Fruit fly (Drosophila melanogaster): Measurements from ENCODE around the gene dpr19.

The dpr19 gene

dm6 chr2L:10351130-10351529 lies 24.8 kb upstream of the dpr19 start:
- TF ChIP-seq CG32121 (GFP tag; IDR thresholded peaks at IDR 0.05): no peak
- no peak for TF ChIP-seq CG13204 (GFP tag; optimal IDR thresholded peaks at IDR 0.05)
- no peak for TF ChIP-seq Ets98B (GFP tag; IDR thresholded peaks at IDR 0.05)
- no peak for TF ChIP-seq CG10348 (GFP tag; IDR thresholded peaks at IDR 0.05)
- no peak for TF ChIP-seq CG12605 (GFP tag; IDR thresholded peaks at IDR 0.05)
- no peak for TF ChIP-seq EcR (GFP tag; optimal IDR thresholded peaks at IDR 0.05)
- TF ChIP-seq fd96Ca (GFP tag; IDR thresholded peaks at IDR 0.05): no peak
- TF ChIP-seq Pif1B (GFP tag; optimal IDR thresholded peaks at IDR 0.05): no peak
- TF ChIP-seq rn (GFP tag; IDR thresholded peaks at IDR 0.05): no peak
- TF ChIP-seq CG15710 (tag; optimal IDR thresholded peaks at IDR 0.05): no peak
- no peak for TF ChIP-seq Snoo (tag; optimal IDR thresholded peaks at IDR 0.05)
- TF ChIP-seq CG8159 (tag; optimal IDR thresholded peaks at IDR 0.05): no peak
- no peak for TF ChIP-seq CG17806 (tag; optimal IDR thresholded peaks at IDR 0.05)
- no peak for TF ChIP-seq CG4496 (GFP tag; IDR thresholded peaks at IDR 0.05)
- no peak for TF ChIP-seq CG34367 (tag; optimal IDR thresholded peaks at IDR 0.05)
- no peak for TF ChIP-seq CG9948 (tag; optimal IDR thresholded peaks at IDR 0.05)

- TF ChIP-seq CG14655 (GFP tag; optimal IDR thresholded peaks at IDR 0.05) (no peak), D1 (tag; optimal IDR thresholded peaks at IDR 0.05) (no peak), EcR (GFP tag; optimal IDR thresholded peaks at IDR 0.05) (no peak), CG32121 (GFP tag; IDR thresholded peaks at IDR 0.05) (no peak), gl (tag; optimal IDR thresholded peaks at IDR 0.05) (no peak), Pif1A (GFP tag; optimal IDR thresholded peaks at IDR 0.05) (no peak), CG34367 (tag; optimal IDR thresholded peaks at IDR 0.05) (no peak), CG9948 (tag; optimal IDR thresholded peaks at IDR 0.05) (no peak), CG17806 (tag; optimal IDR thresholded peaks at IDR 0.05) (no peak), CG10348 (GFP tag; IDR thresholded peaks at IDR 0.05) (no peak), CG8301 (tag; optimal IDR thresholded peaks at IDR 0.05) (no peak), Snoo (tag; optimal IDR thresholded peaks at IDR 0.05) (no peak), Pif1B (GFP tag; optimal IDR thresholded peaks at IDR 0.05) (no peak), CG15710 (tag; optimal IDR thresholded peaks at IDR 0.05) (no peak), CG8159 (tag; optimal IDR thresholded peaks at IDR 0.05) (no peak)
These were observed 22.1 kb upstream of the dpr19 start, which contains the start of gene CG34367 for dm6 chr2L:10353871-10354270. Gene CG34367, minus strand, starts transcription at chr2L:10353905.

dm6 chr2L:10356508-10356907 lies 19.5 kb upstream of the dpr19 start, which contains the start of the genes CtsL4 and ClpP:
Gene CtsL4, minus strand, starts transcription at chr2L:10356597.
Gene ClpP, plus strand, starts transcription at chr2L:10356795.
- TF ChIP-seq CG8159 (tag; optimal IDR thresholded peaks at IDR 0.05) (no peak), gl (tag; optimal IDR thresholded peaks at IDR 0.05) (no peak), Ets98B (GFP tag; IDR thresholded peaks at IDR 0.05) (no peak), CG17806 (tag; optimal IDR thresholded peaks at IDR 0.05) (peak; percentile 26), CG34367 (tag; optimal IDR thresholded peaks at IDR 0.05) (peak; percentile 49), CG32121 (GFP tag; IDR thresholded peaks at IDR 0.05) (no peak), D1 (tag; optimal IDR thresholded peaks at IDR 0.05) (no peak), CG12605 (GFP tag; IDR thresholded peaks at IDR 0.05) (no peak), EcR (GFP tag; optimal IDR thresholded peaks at IDR 0.05) (no peak), CG4496 (GFP tag; IDR thresholded peaks at IDR 0.05) (no peak), CG9948 (tag; optimal IDR thresholded peaks at IDR 0.05) (no peak), CG15710 (tag; optimal IDR thresholded peaks at IDR 0.05) (peak; percentile 51), CG13204 (GFP tag; optimal IDR thresholded peaks at IDR 0.05) (no peak), Snoo (tag; optimal IDR thresholded peaks at IDR 0.05) (peak; percentile 42), Pif1B (GFP tag; optimal IDR thresholded peaks at IDR 0.05) (no peak), CG10348 (GFP tag; IDR thresholded peaks at IDR 0.05) (no peak), CG8301 (tag; optimal IDR thresholded peaks at IDR 0.05) (no peak)

dm6 chr2L:10362408-10363067 lies 13.4 kb upstream of the dpr19 start, which contains the start of the genes Cand1 and pim:
Gene Cand1, minus strand, starts transcription at chr2L:10362707.
Gene pim, plus strand, starts transcription at chr2L:10362989.
- TF ChIP-seq CG13204 (GFP tag; optimal IDR thresholded peaks at IDR 0.05) (no peak), Pif1A (GFP tag; optimal IDR thresholded peaks at IDR 0.05) (no peak), CG15710 (tag; optimal IDR thresholded peaks at IDR 0.05) (no peak), CG8301 (tag; optimal IDR thresholded peaks at IDR 0.05) (no peak), CG8159 (tag; optimal IDR thresholded peaks at IDR 0.05) (no peak), CG14655 (GFP tag; optimal IDR thresholded peaks at IDR 0.05) (no peak), gl (tag; optimal IDR thresholded peaks at IDR 0.05) (no peak), CG9948 (tag; optimal IDR thresholded peaks at IDR 0.05) (no peak)

dm6 chr2L:10364229-10364628 lies 11.7 kb upstream of the dpr19 start, which contains the start of gene lft:
Gene lft, plus strand, starts transcription at chr2L:10364471.
- TF ChIP-seq fd96Ca (GFP tag; IDR thresholded peaks at IDR 0.05) (no peak), Pif1B (GFP tag; optimal IDR thresholded peaks at IDR 0.05) (no peak), rn (GFP tag; IDR thresholded peaks at IDR 0.05) (no peak), CG4496 (GFP tag; IDR thresholded peaks at IDR 0.05) (no peak), CG12605 (GFP tag; IDR thresholded peaks at IDR 0.05) (no peak), CG9948 (tag; optimal IDR thresholded peaks at IDR 0.05) (no peak), CG13204 (GFP tag; optimal IDR thresholded peaks at IDR 0.05) (no peak), CG8159 (tag; optimal IDR thresholded peaks at IDR 0.05) (no peak), Ets98B (GFP tag; IDR thresholded peaks at IDR 0.05) (no peak)

- TF ChIP-seq EcR (GFP tag; optimal IDR thresholded peaks at IDR 0.05) (no peak), CG8301 (tag; optimal IDR thresholded peaks at IDR 0.05) (no peak), Snoo (tag; optimal IDR thresholded peaks at IDR 0.05) (peak; percentile 2), CG12605 (GFP tag; IDR thresholded peaks at IDR 0.05) (peak; percentile 11; the same call in 1 of the 2 replicates), CG4496 (GFP tag; IDR thresholded peaks at IDR 0.05) (no peak), CG9948 (tag; optimal IDR thresholded peaks at IDR 0.05) (peak; percentile 30), CG17806 (tag; optimal IDR thresholded peaks at IDR 0.05) (peak; percentile 6), CG13204 (GFP tag; optimal IDR thresholded peaks at IDR 0.05) (no peak), CG32121 (GFP tag; IDR thresholded peaks at IDR 0.05) (peak; percentile 41; the same call in 1 of the 2 replicates), gl (tag; optimal IDR thresholded peaks at IDR 0.05) (peak; percentile 57), CG14655 (GFP tag; optimal IDR thresholded peaks at IDR 0.05) (no peak), Pif1B (GFP tag; optimal IDR thresholded peaks at IDR 0.05) (no peak), rn (GFP tag; IDR thresholded peaks at IDR 0.05) (no peak), fd96Ca (GFP tag; IDR thresholded peaks at IDR 0.05) (no peak), CG8159 (tag; optimal IDR thresholded peaks at IDR 0.05) (no peak), CG34367 (tag; optimal IDR thresholded peaks at IDR 0.05) (peak; percentile 32), CG15710 (tag; optimal IDR thresholded peaks at IDR 0.05) (peak; percentile 40), Ets98B (GFP tag; IDR thresholded peaks at IDR 0.05) (peak; percentile 29; the same call in 1 of the 2 replicates)
These were observed 9.4 kb upstream of the dpr19 start, which contains the start of gene CG5056 for dm6 chr2L:10366525-10366924. Gene CG5056, plus strand, starts transcription at chr2L:10366692.
